Fruit fly (Drosophila melanogaster) whole organism, embryonic: ENCODE results near the gene CG7054.
A peak's percentile ranks its signal among the peaks of the same experiment; 100 is the strongest.

Experiments
- Aef1 ChIP-seq: fragments of 200-800 bp; sonication (Bioruptor generic); IDR thresholded peaks from 3 replicates; pipeline ENCODE4 v1.3.6; 2022; ENCODE audit warnings: missing biosample characterization, missing genetic modification characterization
- CG1024 ChIP-seq: fragments of 200-800 bp; sonication (Bioruptor generic); IDR thresholded peaks from 2 replicates; pipeline ENCODE4 v1.3.6; 2022; ENCODE audit warnings: missing biosample characterization, missing genetic modification characterization
- CG10366 ChIP-seq: fragments of 200-800 bp; sonication (Bioruptor generic); IDR thresholded peaks from 2 replicates; pipeline ENCODE4 v1.3.6; 2022; ENCODE audit warnings: missing biosample characterization, missing genetic modification characterization
- CG10959 ChIP-seq: fragments of 200-800 bp; sonication (Bioruptor generic); IDR thresholded peaks from 2 replicates; pipeline ENCODE4 v1.3.6; 2022; ENCODE audit warnings: missing biosample characterization, missing genetic modification characterization
- CG13287 ChIP-seq: fragments of 200-800 bp; sonication (Bioruptor generic); IDR thresholded peaks from 2 replicates; pipeline ENCODE4 v1.3.6; 2022; ENCODE audit warnings: missing biosample characterization, missing genetic modification characterization; ENCODE audit not compliant: partially characterized antibody
- CG14667 ChIP-seq: fragments of 200-800 bp; sonication (Bioruptor generic); IDR thresholded peaks from 2 replicates; pipeline ENCODE4 v1.3.6; 2022; ENCODE audit warnings: missing biosample characterization, missing genetic modification characterization
- CG17359 ChIP-seq: fragments of 200-800 bp; sonication (Bioruptor generic); optimal IDR thresholded peaks from 3 replicates; lab custom pipeline; 2018; ENCODE audit warnings: missing biosample characterization, mild to moderate bottlenecking, missing genetic modification characterization, moderate library complexity
- CG17829 ChIP-seq: fragments of 200-800 bp; optimal IDR thresholded peaks from 2 replicates; lab custom pipeline; 2019; ENCODE audit warnings: missing biosample characterization, mild to moderate bottlenecking, missing genetic modification characterization, moderate library complexity
- CG2712 ChIP-seq: fragments of 200-800 bp; optimal IDR thresholded peaks from 3 replicates; lab custom pipeline; 2019; ENCODE audit warnings: missing biosample characterization, mild to moderate bottlenecking, missing genetic modification characterization, moderate library complexity
- CG30403 ChIP-seq: fragments of 200-800 bp; sonication (Bioruptor generic); optimal IDR thresholded peaks from 3 replicates; lab custom pipeline; 2016; ENCODE audit warnings: missing biosample characterization, missing genetic modification characterization
- CG33213 ChIP-seq: fragments of 200-800 bp; sonication (Bioruptor generic); optimal IDR thresholded peaks from 3 replicates; lab custom pipeline; 2016; ENCODE audit warnings: missing biosample characterization, missing genetic modification characterization
- CG34422 ChIP-seq: fragments of 200-800 bp; sonication (Bioruptor generic); IDR thresholded peaks from 3 replicates; pipeline ENCODE4 v1.3.6; 2022; ENCODE audit warnings: missing biosample characterization, missing genetic modification characterization
- CG5245 ChIP-seq: fragments of 200-800 bp; sonication (Bioruptor generic); optimal IDR thresholded peaks from 3 replicates; lab custom pipeline; 2016; ENCODE audit warnings: missing biosample characterization, missing genetic modification characterization
- CG6272 ChIP-seq: fragments of 200-800 bp; sonication (Bioruptor generic); IDR thresholded peaks from 2 replicates; pipeline ENCODE4 v1.3.6; 2022; ENCODE audit warnings: missing biosample characterization, missing genetic modification characterization
- CG7786 ChIP-seq: fragments of 200-800 bp; sonication (Bioruptor generic); optimal IDR thresholded peaks from 2 replicates; lab custom pipeline; 2016; ENCODE audit warnings: missing biosample characterization, missing genetic modification characterization
- CG7928 ChIP-seq: fragments of 200-800 bp; sonication (Bioruptor generic); optimal IDR thresholded peaks from 2 replicates; lab custom pipeline; 2017; ENCODE audit warnings: missing biosample characterization, mild to moderate bottlenecking, missing genetic modification characterization
- CG8089 ChIP-seq: fragments of 200-800 bp; sonication (Bioruptor generic); optimal IDR thresholded peaks from 3 replicates; lab custom pipeline; 2016; ENCODE audit warnings: missing biosample characterization, missing genetic modification characterization
- Chrac-16 ChIP-seq: fragments of 200-800 bp; sonication (Bioruptor generic); optimal IDR thresholded peaks from 3 replicates; lab custom pipeline; 2016; ENCODE audit warnings: missing biosample characterization, missing genetic modification characterization
- Doc2 ChIP-seq: fragments of 200-800 bp; sonication (Bioruptor generic); IDR thresholded peaks from 2 replicates; pipeline ENCODE4 v1.3.6; 2022; ENCODE audit warnings: missing biosample characterization, missing genetic modification characterization
- Dref ChIP-seq: fragments of 200-800 bp; sonication (Bioruptor generic); IDR thresholded peaks from 2 replicates; pipeline ENCODE4 v1.3.6; 2022; ENCODE audit warnings: missing biosample characterization, missing genetic modification characterization
- HHEX ChIP-seq: fragments of 200-800 bp; sonication (Bioruptor generic); optimal IDR thresholded peaks from 3 replicates; lab custom pipeline; 2017; ENCODE audit warnings: missing biosample characterization, mild to moderate bottlenecking, missing genetic modification characterization, missing genetic modification reagents
- Hr39 ChIP-seq: fragments of >200 bp; optimal IDR thresholded peaks from 2 replicates; lab custom pipeline; 2017
- Kr ChIP-seq: fragments of 200-800 bp; sonication (Bioruptor generic); optimal IDR thresholded peaks from 2 replicates; lab custom pipeline; 2017; ENCODE audit warnings: missing biosample characterization, mild to moderate bottlenecking, missing genetic modification characterization
- Myb ChIP-seq: fragments of 200-800 bp; sonication (Bioruptor generic); optimal IDR thresholded peaks from 2 replicates; lab custom pipeline; 2016; ENCODE audit warnings: missing biosample characterization, missing genetic modification characterization
- Trl ChIP-seq, 3 experiments: fragments of >200 bp in 2 of 3; fragments of 200-800 bp in 1 of 3; sonication (Bioruptor generic) in 1 of 3; optimal IDR thresholded peaks; 2 replicates in 1 of 3; 3 replicates in 2 of 3; lab custom pipeline; 2016 to 2017; ENCODE audit warnings: missing biosample characterization in 1 of 3, missing genetic modification characterization in 1 of 3
- YL-1 ChIP-seq: fragments of 200-800 bp; sonication (Bioruptor generic); optimal IDR thresholded peaks from 3 replicates; lab custom pipeline; 2017; ENCODE audit warnings: missing biosample characterization, mild to moderate bottlenecking, missing genetic modification characterization
- ab ChIP-seq: fragments of 200-800 bp; sonication (Bioruptor generic); optimal IDR thresholded peaks from 2 replicates; lab custom pipeline; 2016; ENCODE audit warnings: missing biosample characterization, missing genetic modification characterization
- ac ChIP-seq: fragments of 200-800 bp; sonication (Bioruptor generic); optimal IDR thresholded peaks from 3 replicates; lab custom pipeline; 2017; ENCODE audit warnings: missing biosample characterization, mild to moderate bottlenecking, missing genetic modification characterization
- amos ChIP-seq: fragments of 200-800 bp; sonication (Bioruptor generic); IDR thresholded peaks from 2 replicates; pipeline ENCODE4 v1.3.6; 2022; ENCODE audit warnings: missing biosample characterization, missing genetic modification characterization; ENCODE audit not compliant: partially characterized antibody
- bowl ChIP-seq: fragments of 200-800 bp; sonication (Bioruptor generic); IDR thresholded peaks from 2 replicates; pipeline ENCODE4 v1.3.6; 2022; ENCODE audit warnings: missing biosample characterization, missing genetic modification characterization
- chif ChIP-seq, 2 experiments: fragments of 200-800 bp; sonication (Bioruptor generic); optimal IDR thresholded peaks; 3 replicates each; lab custom pipeline; 2016; ENCODE audit warnings: missing biosample characterization in 2 of 2, missing genetic modification characterization in 2 of 2
- en ChIP-seq: fragments of 200-800 bp; sonication (Bioruptor generic); optimal IDR thresholded peaks from 2 replicates; lab custom pipeline; 2016; ENCODE audit warnings: missing biosample characterization, missing genetic modification characterization
- esg ChIP-seq: fragments of 200-800 bp; sonication (Bioruptor generic); conservative IDR thresholded peaks from 2 replicates; pipeline ENCODE4 v1.3.6; 2022; ENCODE audit warnings: missing biosample characterization, missing genetic modification characterization
- kay ChIP-seq: fragments of 200-800 bp; sonication (Bioruptor generic); optimal IDR thresholded peaks from 2 replicates; lab custom pipeline; 2016; ENCODE audit warnings: missing biosample characterization, missing genetic modification characterization
- lbe ChIP-seq: fragments of 200-800 bp; sonication (Bioruptor generic); optimal IDR thresholded peaks from 2 replicates; lab custom pipeline; 2016; ENCODE audit warnings: missing biosample characterization, mild to moderate bottlenecking, missing genetic modification characterization
- nerfin-2 ChIP-seq: fragments of 200-800 bp; sonication (Bioruptor generic); IDR thresholded peaks from 2 replicates; pipeline ENCODE4 v1.3.6; 2022; ENCODE audit warnings: missing biosample characterization, missing genetic modification characterization; ENCODE audit not compliant: partially characterized antibody
- phol ChIP-seq: fragments of 200-800 bp; sonication (Bioruptor generic); optimal IDR thresholded peaks from 3 replicates; lab custom pipeline; 2018; ENCODE audit warnings: missing biosample characterization, mild to moderate bottlenecking, missing genetic modification characterization, moderate library complexity
- shn ChIP-seq: fragments of 200-800 bp; sonication (Bioruptor generic); optimal IDR thresholded peaks from 3 replicates; lab custom pipeline; 2016; ENCODE audit warnings: missing biosample characterization, missing genetic modification characterization
- sima ChIP-seq: fragments of 200-800 bp; sonication (Bioruptor generic); optimal IDR thresholded peaks from 2 replicates; lab custom pipeline; 2016; ENCODE audit warnings: missing biosample characterization, missing genetic modification characterization
- ssp ChIP-seq: fragments of 200-800 bp; sonication (Bioruptor generic); IDR thresholded peaks from 2 replicates; pipeline ENCODE4 v1.3.6; 2022; ENCODE audit warnings: missing biosample characterization, missing genetic modification characterization
- stc ChIP-seq: fragments of 200-800 bp; sonication (Bioruptor generic); IDR thresholded peaks from 2 replicates; pipeline ENCODE4 v1.3.6; 2022; ENCODE audit warnings: missing biosample characterization, missing genetic modification characterization
- sug ChIP-seq: fragments of 200-800 bp; optimal IDR thresholded peaks from 2 replicates; lab custom pipeline; 2019; ENCODE audit warnings: missing biosample characterization, mild to moderate bottlenecking, missing genetic modification characterization, moderate library complexity
- tgo ChIP-seq: fragments of 200-800 bp; sonication (Bioruptor generic); IDR thresholded peaks from 3 replicates; pipeline ENCODE4 v1.3.6; 2022; ENCODE audit warnings: missing biosample characterization, missing genetic modification characterization
- tna ChIP-seq: fragments of 200-800 bp; sonication (Bioruptor generic); IDR thresholded peaks from 2 replicates; pipeline ENCODE4 v1.3.6; 2022; ENCODE audit warnings: missing biosample characterization, missing genetic modification characterization; ENCODE audit not compliant: partially characterized antibody
- unc-4 ChIP-seq: fragments of 200-800 bp; sonication (Bioruptor generic); IDR thresholded peaks from 2 replicates; pipeline ENCODE4 v1.3.6; 2022; ENCODE audit warnings: missing biosample characterization, missing genetic modification characterization; ENCODE audit not compliant: partially characterized antibody
- z ChIP-seq: fragments of 200-800 bp; sonication (Bioruptor generic); IDR thresholded peaks from 3 replicates; pipeline ENCODE4 v1.3.6; 2022; ENCODE audit warnings: missing biosample characterization, missing genetic modification characterization
- zfh1 ChIP-seq: fragments of 200-800 bp; sonication (Bioruptor generic); IDR thresholded peaks from 3 replicates; pipeline ENCODE4 v1.3.6; 2022; ENCODE audit warnings: missing biosample characterization, missing genetic modification characterization

The CG7054 gene

DNA sequence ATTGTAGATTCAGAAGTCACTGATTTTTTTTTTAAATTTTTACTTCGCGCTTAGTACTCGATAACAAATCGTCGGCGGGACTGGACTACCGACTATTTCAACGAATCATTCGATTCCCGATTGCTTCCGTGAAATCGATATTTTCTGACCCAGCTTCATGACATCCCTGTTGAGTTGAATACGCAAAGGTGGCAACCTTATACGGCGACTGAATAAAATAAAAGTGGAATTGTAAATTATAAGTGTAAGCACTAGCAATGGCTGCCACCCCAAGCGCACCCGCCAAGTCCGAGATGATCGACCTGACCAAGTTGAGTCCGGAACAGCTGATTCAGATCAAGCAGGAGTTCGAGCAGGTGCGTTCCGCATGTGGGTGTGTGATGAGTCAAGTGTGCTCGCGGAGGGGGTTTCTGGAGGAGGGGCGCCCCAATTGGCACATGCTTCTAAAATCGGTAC, 22.3 kb downstream of the CG7054 start, which contains the start of gene Pfdn5 (continued):
- TF ChIP-seq CG17829 (tag; lab: Kevin White, UChicago) (no peak), tgo (GFP tag; lab: Robert Waterston, UW) (no peak), ab (no peak), Chrac-16 (GFP tag; lab: Kevin White, UChicago) (no peak), Doc2 (GFP tag; lab: Robert Waterston, UW) (no peak), Kr (GFP tag; lab: Kevin White, UChicago) (no peak)

DNA sequence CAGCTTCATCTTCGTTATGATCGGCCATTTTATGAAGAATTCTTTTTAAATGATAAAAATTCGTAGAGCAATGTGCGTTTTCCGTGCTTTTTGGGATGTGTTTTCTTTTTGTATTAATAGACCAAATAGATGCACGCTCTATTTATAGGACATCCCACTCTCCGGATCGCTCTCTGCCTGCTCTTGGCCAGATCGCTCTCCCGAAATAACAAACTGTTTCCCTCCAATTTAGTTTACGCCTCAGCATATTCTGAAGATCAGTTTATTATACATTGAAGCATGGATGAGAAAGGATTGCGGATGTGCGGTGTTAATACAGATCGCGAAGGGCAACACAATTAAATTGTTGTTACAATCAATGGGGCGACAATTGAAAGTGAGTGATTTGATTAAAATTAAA, 24.1 kb downstream of the CG7054 start, which contains the start of gene CG5376:
CG5376 (minus strand) TSS at position 101 of the 400 bp plus-strand sequence.
- TF ChIP-seq CG10366 (GFP tag; lab: Robert Waterston, UW) (no peak), CG7786 (GFP tag; lab: Kevin White, UChicago) (no peak), CG5245 (GFP tag; lab: Kevin White, UChicago) (no peak), bowl (GFP tag; lab: Robert Waterston, UW) (no peak), Trl (optimal IDR thresholded peaks at IDR 0.05; lab: Kevin White, UChicago) (peak; percentile 12 to 13), Trl (GFP tag; optimal IDR thresholded peaks at IDR 0.05; lab: Kevin White, UChicago) (no peak), CG14667 (GFP tag; lab: Robert Waterston, UW) (no peak), chif (GFP tag; optimal IDR thresholded peaks at IDR 0.05; lab: Kevin White, UChicago) (no peak)
- TF ChIP-seq, all 482 proteins: peak for 1

DNA sequence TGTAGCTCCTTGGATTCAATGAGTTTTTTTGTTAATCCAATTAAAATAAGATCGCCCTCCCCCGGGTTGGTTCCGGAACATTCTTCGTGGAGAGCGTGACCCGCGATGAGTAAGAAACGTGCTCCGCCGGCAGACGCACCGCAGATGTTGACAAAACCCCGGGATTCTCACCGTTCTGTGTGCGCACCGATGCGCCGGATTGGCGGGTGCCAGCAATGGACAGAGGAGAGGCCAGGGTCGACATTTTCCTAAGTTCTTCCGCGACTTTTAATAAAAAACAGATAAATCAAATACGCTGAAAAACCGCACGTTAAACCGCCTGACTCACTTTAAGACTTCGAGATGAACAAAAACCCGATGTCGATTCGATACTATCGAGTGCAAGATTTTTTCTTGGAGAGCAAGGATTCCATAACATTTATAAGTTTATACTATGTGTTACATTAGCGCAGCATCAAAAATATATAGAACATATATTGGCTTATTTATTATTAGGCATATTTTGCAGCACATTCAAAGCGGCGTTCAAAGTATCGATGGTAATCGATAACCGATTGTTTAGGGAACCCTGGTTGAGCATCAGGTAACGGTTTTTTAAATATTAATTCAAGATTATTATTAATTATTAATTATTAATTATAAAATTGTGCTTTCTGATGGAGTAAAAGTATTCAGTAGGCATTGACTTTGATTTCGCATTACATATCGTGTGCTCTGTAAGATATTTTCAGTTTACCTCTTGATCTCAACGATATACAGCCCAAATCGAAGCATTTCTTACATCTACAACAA, 26.5 kb downstream of the CG7054 start, which contains the start of the genes CCT1 and tHMG1:
CCT1 (minus strand) TSS at position 352 of the 792 bp plus-strand sequence.
tHMG1 (plus strand) TSS at position 742 of the 792 bp plus-strand sequence.
- TF ChIP-seq phol (tag; lab: Kevin White, UChicago) (peak; percentile 42), CG13287 (GFP tag; lab: Robert Waterston, UW) (peak; percentile 97), HHEX (no peak), lbe (GFP tag; lab: Kevin White, UChicago) (peak; percentile 23), YL-1 (GFP tag; lab: Kevin White, UChicago) (peak; percentile 69), CG10959 (GFP tag; lab: Robert Waterston, UW) (no peak), Aef1 (GFP tag; lab: Robert Waterston, UW) (no peak), CG2712 (tag; lab: Kevin White, UChicago) (peak; percentile 57), unc-4 (GFP tag; lab: Robert Waterston, UW) (peak; percentile 95), shn (GFP tag; lab: Kevin White, UChicago) (no peak), nerfin-2 (peak; percentile 84), stc (GFP tag; lab: Robert Waterston, UW) (no peak), ac (GFP tag; lab: Kevin White, UChicago) (no peak), amos (GFP tag; lab: Robert Waterston, UW) (peak; percentile 87), sug (tag; lab: Kevin White, UChicago) (peak; percentile 19), CG7928 (GFP tag; lab: Kevin White, UChicago) (peak; percentile 93), esg (no peak), Hr39 (lab: Kevin White, UChicago) (no peak), Dref (GFP tag; lab: Robert Waterston, UW) (peak; percentile 77), CG8089 (GFP tag; lab: Kevin White, UChicago) (no peak), z (GFP tag; lab: Robert Waterston, UW) (no peak), CG33213 (GFP tag; lab: Kevin White, UChicago) (no peak), tna (GFP tag; lab: Robert Waterston, UW) (peak; percentile 80), ssp (GFP tag; lab: Robert Waterston, UW) (no peak), zfh1 (GFP tag; lab: Robert Waterston, UW) (peak; percentile 32; the same call in 1 of the 3 replicates), CG17359 (tag; lab: Kevin White, UChicago) (no peak), CG1024 (GFP tag; lab: Robert Waterston, UW) (no peak), Myb (GFP tag; lab: Kevin White, UChicago) (peak; percentile 92), en (GFP tag; lab: Kevin White, UChicago) (no peak), kay (GFP tag; lab: Kevin White, UChicago) (peak; percentile 88), CG6272 (GFP tag; lab: Robert Waterston, UW) (no peak), CG34422 (GFP tag; lab: Robert Waterston, UW) (peak; percentile 82; the same call in 1 of the 3 replicates), sima (GFP tag; lab: Kevin White, UChicago) (no peak), CG30403 (GFP tag; lab: Kevin White, UChicago) (peak; percentile 6)
